Fruit fly (Drosophila melanogaster): Measurements from ENCODE around the gene CG15211.
A peak's percentile ranks its signal among the peaks of the same experiment; 100 is the strongest.

CG15211 gene

DNA sequence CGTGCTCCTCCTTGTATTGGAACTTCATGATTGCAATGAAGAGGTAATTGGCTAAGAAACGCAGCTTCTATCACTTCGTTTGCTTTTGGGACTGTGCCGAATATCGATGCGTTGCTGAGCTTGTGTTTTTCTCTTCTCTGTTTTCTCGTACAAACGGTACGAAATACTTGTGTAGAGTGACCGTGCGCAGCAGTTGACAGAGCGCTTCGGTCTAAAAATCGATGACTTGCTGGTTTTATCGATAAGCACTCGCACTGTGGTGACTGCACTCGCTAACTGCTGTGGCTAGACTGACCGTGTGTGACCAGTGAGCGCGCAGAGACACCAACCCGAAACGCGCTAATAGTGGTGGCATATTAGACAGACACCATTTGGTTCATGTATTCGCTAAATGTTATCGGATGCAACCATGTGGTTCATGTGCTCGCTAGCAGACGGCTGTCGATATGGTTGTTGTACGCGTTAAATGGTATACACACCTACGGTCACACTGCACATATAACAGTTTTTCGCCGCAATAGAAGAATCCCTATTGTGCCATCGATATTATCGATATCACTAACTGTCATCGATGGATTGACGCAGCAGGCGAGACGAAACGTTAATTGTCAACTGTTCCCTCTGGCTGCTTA lies 4.2 kb upstream of the CG15211 start, which contains the start of the genes Atg8a and BTBD9 (continued):
- TF ChIP-seq usp (GFP tag; optimal IDR thresholded peaks at IDR 0.05): no peak
- TF ChIP-seq exex (tag; optimal IDR thresholded peaks at IDR 0.05): no peak
- TF ChIP-seq Mad (GFP tag; optimal IDR thresholded peaks at IDR 0.05): peak; percentile 53
- no peak for TF ChIP-seq Ada2b (GFP tag; IDR thresholded peaks at IDR 0.05)
- no peak for TF ChIP-seq CG6683 (GFP tag; optimal IDR thresholded peaks at IDR 0.05)
- peak; percentile 67; the same call in 2 of the 3 replicates for TF ChIP-seq Dbx (GFP tag; IDR thresholded peaks at IDR 0.05)
- TF ChIP-seq CG10267 (tag; optimal IDR thresholded peaks at IDR 0.05): peak; percentile 70
- no peak for TF ChIP-seq pfk (GFP tag; optimal IDR thresholded peaks at IDR 0.05)
- TF ChIP-seq lov (optimal IDR thresholded peaks at IDR 0.05): no peak
- TF ChIP-seq lov (GFP tag; IDR thresholded peaks at IDR 0.05): no peak
- no peak for TF ChIP-seq eve (GFP tag; optimal IDR thresholded peaks at IDR 0.05)
- no peak for TF ChIP-seq cas (GFP tag; IDR thresholded peaks at IDR 0.05)
- TF ChIP-seq CG6813 (GFP tag; optimal IDR thresholded peaks at IDR 0.05): no peak
- TF ChIP-seq insv (GFP tag; optimal IDR thresholded peaks at IDR 0.05): peak in 1 of 2 experiments; percentile 58
- TF ChIP-seq CG4424 (GFP tag; optimal IDR thresholded peaks at IDR 0.05): no peak
- no peak for TF ChIP-seq ATbp (GFP tag; optimal IDR thresholded peaks at IDR 0.05)
- TF ChIP-seq CG13775 (GFP tag; optimal IDR thresholded peaks at IDR 0.05): no peak
- TF ChIP-seq dpn (GFP tag; optimal IDR thresholded peaks at IDR 0.05): peak; percentile 44 to 66
- TF ChIP-seq maf-S (GFP tag; optimal IDR thresholded peaks at IDR 0.05): peak; percentile 28
- peak; percentile 79 for TF ChIP-seq NC2β (GFP tag; optimal IDR thresholded peaks at IDR 0.05)
- TF ChIP-seq CG4404 (GFP tag; IDR thresholded peaks at IDR 0.05): no peak
- TF ChIP-seq Oli (tag; optimal IDR thresholded peaks at IDR 0.05): no peak
- peak; percentile 93 for TF ChIP-seq CG12659 (GFP tag; optimal IDR thresholded peaks at IDR 0.05)
- TF ChIP-seq CG1792 (GFP tag; optimal IDR thresholded peaks at IDR 0.05): no peak
- TF ChIP-seq CG14965 (GFP tag; optimal IDR thresholded peaks at IDR 0.05; ENCODE audit: borderline replicate concordance): no peak
- no peak; the same call in none of the 2 replicates for TF ChIP-seq CG2129 (GFP tag; IDR thresholded peaks at IDR 0.05; ENCODE audit: partially characterized antibody)
- TF ChIP-seq Dip2 (GFP tag; IDR thresholded peaks at IDR 0.05): no peak
- TF ChIP-seq CG5245 (GFP tag; optimal IDR thresholded peaks at IDR 0.05): no peak
- no peak for TF ChIP-seq CG4730 (GFP tag; IDR thresholded peaks at IDR 0.05)
- peak; percentile 35 for TF ChIP-seq Dip3 (GFP tag; optimal IDR thresholded peaks at IDR 0.05)
- peak; percentile 18 for TF ChIP-seq zen (tag; optimal IDR thresholded peaks at IDR 0.05)
- peak; percentile 33 for TF ChIP-seq Xbp1 (GFP tag; optimal IDR thresholded peaks at IDR 0.05)
- TF ChIP-seq CG10209 (GFP tag; optimal IDR thresholded peaks at IDR 0.05): peak; percentile 29
- peak; percentile 100 for TF ChIP-seq Lhr (GFP tag; optimal IDR thresholded peaks at IDR 0.05)
- TF ChIP-seq cwo (GFP tag; optimal IDR thresholded peaks at IDR 0.05): peak; percentile 18
- TF ChIP-seq pita (GFP tag; optimal IDR thresholded peaks at IDR 0.05): peak; percentile 99
- no peak for TF ChIP-seq CG9609 (GFP tag; optimal IDR thresholded peaks at IDR 0.05)
- TF ChIP-seq gsb (GFP tag; IDR thresholded peaks at IDR 0.05): no peak
- TF ChIP-seq nerfin-2 (GFP tag; IDR thresholded peaks at IDR 0.05; ENCODE audit: partially characterized antibody): peak; percentile 68
- TF ChIP-seq az2 (GFP tag; optimal IDR thresholded peaks at IDR 0.05): no peak
- no peak for TF ChIP-seq dan (GFP tag; IDR thresholded peaks at IDR 0.05)
- TF ChIP-seq CG15269 (tag; optimal IDR thresholded peaks at IDR 0.05): no peak
- peak; percentile 49 for TF ChIP-seq CG12155 (GFP tag; optimal IDR thresholded peaks at IDR 0.05)
- peak; percentile 65 for TF ChIP-seq CG7963 (GFP tag; IDR thresholded peaks at IDR 0.05; ENCODE audit: partially characterized antibody)
- no peak for TF ChIP-seq Hr78 (GFP tag; optimal IDR thresholded peaks at IDR 0.05)
- peak; percentile 79; the same call in 1 of the 4 replicates for TF ChIP-seq chinmo (GFP tag; IDR thresholded peaks at IDR 0.05; ENCODE audit: partially characterized antibody)
- TF ChIP-seq CG6765 (GFP tag; optimal IDR thresholded peaks at IDR 0.05): no peak
- peak; percentile 46 for TF ChIP-seq YL-1 (GFP tag; optimal IDR thresholded peaks at IDR 0.05)
- TF ChIP-seq CG11504 (tag; optimal IDR thresholded peaks at IDR 0.05): peak; percentile 36
